Worm (Caenorhabditis elegans) whole organism, L2 larva: ENCODE results near the gene sri-1.

Source experiments
- F13H6.1 ChIP-seq: sonication (generic microtip); optimal IDR thresholded peaks from 2 replicates; lab custom pipeline; 2016; ENCODE audit warnings: missing genetic modification characterization, missing compliant biosample characterization
- ZK546.5 ChIP-seq: sonication (generic microtip); optimal IDR thresholded peaks from 2 replicates; lab custom pipeline; 2017; ENCODE audit warnings: missing biosample characterization, missing genetic modification characterization
- aly-2 ChIP-seq: fragments of 150-350 bp; optimal IDR thresholded peaks from 2 replicates; lab custom pipeline; 2014; ENCODE audit warnings: missing biosample characterization, missing genetic modification characterization
- crh-2 ChIP-seq: sonication (generic microtip); optimal IDR thresholded peaks from 2 replicates; lab custom pipeline; 2017; ENCODE audit warnings: missing biosample characterization, missing genetic modification characterization
- lin-39 ChIP-seq: fragments of 150-350 bp; optimal IDR thresholded peaks from 2 replicates; lab custom pipeline; 2014; ENCODE audit warnings: missing biosample characterization, missing genetic modification reagents, missing genetic modification characterization
- mab-5 ChIP-seq: fragments of 150-350 bp; optimal IDR thresholded peaks from 2 replicates; lab custom pipeline; 2014; ENCODE audit warnings: missing biosample characterization, missing genetic modification characterization
- mdl-1 ChIP-seq, 2 experiments: fragments of 150-350 bp in 1 of 2; sonication (generic microtip) in 1 of 2; optimal IDR thresholded peaks; 2 replicates each; lab custom pipeline; 2017; ENCODE audit warnings: missing biosample characterization in 2 of 2, missing genetic modification characterization in 2 of 2
- nhr-237 ChIP-seq: fragments of 150-350 bp; optimal IDR thresholded peaks from 2 replicates; lab custom pipeline; 2014; ENCODE audit warnings: missing biosample characterization, missing genetic modification characterization
- nhr-77 ChIP-seq: fragments of 150-350 bp; optimal IDR thresholded peaks from 2 replicates; lab custom pipeline; 2014; ENCODE audit warnings: missing biosample characterization, missing genetic modification characterization
- skn-1 ChIP-seq: sonication (generic microtip); optimal IDR thresholded peaks from 2 replicates; lab custom pipeline; 2017; ENCODE audit warnings: missing biosample characterization, missing genetic modification characterization
- snpc-4 ChIP-seq: fragments of 150-350 bp; optimal IDR thresholded peaks from 2 replicates; lab custom pipeline; 2014; ENCODE audit warnings: missing biosample characterization, missing genetic modification characterization
- zag-1 ChIP-seq: fragments of 150-350 bp; optimal IDR thresholded peaks from 2 replicates; lab custom pipeline; 2014; ENCODE audit warnings: missing biosample characterization, missing genetic modification characterization
- ztf-11 ChIP-seq: sonication (generic microtip); optimal IDR thresholded peaks from 2 replicates; lab custom pipeline; 2017; ENCODE audit warnings: missing biosample characterization, missing genetic modification characterization

- TF ChIP-seq skn-1 (tag; lab: Kevin White, UChicago) (no peak), nhr-77 (tag; lab: Kevin White, UChicago) (no peak), ZK546.5 (no peak), zag-1 (tag; lab: Kevin White, UChicago) (no peak), ztf-11 (tag; lab: Kevin White, UChicago) (no peak), lin-39 (no peak), nhr-237 (tag; lab: Kevin White, UChicago) (no peak), crh-2 (tag; lab: Kevin White, UChicago) (no peak), mdl-1 (tag; optimal IDR thresholded peaks at IDR 0.05; lab: Kevin White, UChicago) (no peak), aly-2 (tag; lab: Kevin White, UChicago) (no peak), mab-5 (tag; lab: Kevin White, UChicago) (no peak), snpc-4 (tag; lab: Kevin White, UChicago) (no peak), F13H6.1 (no peak)
These were observed 50.0 kb downstream of the sri-1 start, which contains the start of gene F35E8.9 for ce11 chrV:15917458-15917857.
